Worm (Caenorhabditis elegans) whole organism, early embryonic: Measurements from ENCODE around the gene sre-43.

Source experiments
- ama-1 ChIP-seq: fragments of 150-350 bp; optimal IDR thresholded peaks from 2 replicates; lab custom pipeline; 2014
- flt-1 ChIP-seq: fragments of 200-800 bp; sonication (Bioruptor generic); IDR thresholded peaks from 2 replicates; pipeline ENCODE4 v1.3.6; 2022; ENCODE audit warnings: missing genetic modification characterization, missing compliant biosample characterization

DNA sequence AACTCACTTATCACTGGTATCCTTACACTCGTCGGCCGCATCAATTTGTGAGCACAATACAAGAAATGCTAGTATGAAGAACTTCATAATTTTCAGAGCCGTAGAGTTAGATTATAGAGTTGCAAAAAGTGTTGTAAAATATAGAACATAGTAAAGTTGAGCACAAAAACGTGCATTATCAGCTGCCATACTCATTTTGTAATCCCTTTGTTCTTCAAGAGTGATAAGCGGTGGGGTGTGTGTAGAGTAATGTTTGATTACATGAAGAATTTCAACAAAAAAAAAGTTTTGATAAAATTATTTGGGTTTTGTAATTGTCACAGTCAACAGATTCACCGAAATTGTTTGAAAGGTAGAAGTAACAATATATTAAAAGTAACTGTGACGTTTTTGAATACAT, 14.0 kb upstream of the sre-43 start, which contains the start of the genes Y39G8B.13 and Y39G8B.10:
- TF ChIP-seq ama-1 (lab: Kevin White, UChicago) (no peak), flt-1 (no peak)
